Worm (Caenorhabditis elegans): ENCODE measurements around the gene sre-11.
A peak's percentile ranks its signal among the peaks of the same experiment; 100 is the strongest.

The sre-11 gene

DNA sequence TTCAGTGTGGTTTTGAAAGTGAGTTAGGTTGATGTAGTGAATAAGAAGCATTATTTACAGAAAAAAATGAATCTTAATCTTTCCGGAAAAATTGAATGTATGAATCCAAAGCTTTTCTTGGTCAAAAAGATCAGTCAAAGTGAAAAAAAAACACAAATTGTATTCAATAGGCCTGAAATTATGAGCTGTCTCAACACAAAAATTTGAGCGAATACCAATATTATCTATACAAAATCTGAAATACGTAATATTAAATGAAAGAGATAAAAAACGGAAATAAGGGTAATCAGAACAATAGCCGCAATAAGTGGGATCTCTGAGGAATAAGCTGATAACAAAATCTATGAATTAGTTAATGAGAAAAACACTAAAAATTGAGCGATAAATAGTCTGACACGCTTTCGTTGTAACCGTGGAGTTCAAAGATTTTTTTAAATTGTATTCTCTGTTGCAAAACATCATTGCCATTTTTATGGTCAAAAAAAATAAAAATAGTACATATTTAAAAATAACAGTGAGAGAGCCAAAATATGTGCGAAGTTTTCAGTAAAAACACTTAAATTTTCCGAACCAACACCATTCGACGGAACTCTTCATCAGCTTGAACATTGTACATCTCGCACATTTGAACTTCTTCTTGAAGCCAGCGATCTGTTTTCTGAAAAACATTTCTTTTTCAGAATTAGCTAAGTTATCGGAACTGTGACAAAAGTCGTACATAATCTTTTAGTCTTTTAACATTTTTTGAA lies at the start of gene sre-11:
Gene sre-11 (minus strand): TSS at position 51 of the 749 bp plus-strand sequence.
- no peak for TF ChIP-seq dao-5 (tag; optimal IDR thresholded peaks at IDR 0.05)
- TF ChIP-seq W03F9.2 (tag; optimal IDR thresholded peaks at IDR 0.05), result no peak

DNA sequence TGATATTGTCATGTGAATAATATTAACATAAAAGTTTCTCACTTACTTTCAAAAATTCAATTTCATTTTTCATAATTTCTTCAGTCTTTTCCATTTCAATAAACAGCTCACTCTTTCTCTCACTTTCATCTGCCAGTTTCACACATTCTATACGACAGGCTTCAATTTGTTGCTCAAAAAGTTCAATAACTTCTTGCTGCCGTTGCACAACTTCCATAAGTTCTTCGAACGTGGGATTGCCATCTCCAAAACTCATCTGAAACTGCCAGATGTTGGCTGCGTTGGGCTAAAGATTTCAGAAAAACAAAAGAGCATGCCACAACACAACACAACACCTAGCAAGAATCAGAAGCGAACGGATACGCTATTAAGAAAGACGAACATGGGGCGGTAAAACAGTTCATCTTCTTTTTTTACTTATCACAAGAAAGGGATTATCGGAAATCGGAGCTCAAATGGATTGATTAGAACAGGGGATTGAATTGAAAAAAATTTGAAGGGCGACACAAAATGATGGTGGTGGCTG lies 49.5 kb upstream of the sre-11 start:
- TF ChIP-seq him-1 (tag; optimal IDR thresholded peaks at IDR 0.05), result no peak
- TF ChIP-seq dao-5 (tag; optimal IDR thresholded peaks at IDR 0.05), result no peak
- TF ChIP-seq W03F9.2 (tag; optimal IDR thresholded peaks at IDR 0.05), result no peak

DNA sequence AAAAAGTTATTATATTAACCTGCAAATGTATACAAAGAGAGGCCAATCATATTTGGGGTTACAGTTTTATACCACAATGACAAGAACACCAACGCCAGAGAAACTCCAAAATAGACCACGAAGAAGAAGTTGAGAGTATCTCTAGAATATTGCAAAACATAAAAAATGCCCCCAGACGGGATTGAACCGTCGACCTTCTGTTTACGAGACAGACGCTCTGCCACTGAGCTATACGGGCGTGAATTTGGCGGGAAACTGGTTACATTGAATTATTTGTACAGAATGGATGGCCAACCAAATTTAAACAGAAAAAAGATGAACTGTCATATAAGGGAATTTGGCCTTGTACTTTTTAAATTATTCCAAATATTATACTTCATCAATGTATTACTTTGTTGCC lies 46.7 kb upstream of the sre-11 start:
- TF ChIP-seq W03F9.2 (tag; optimal IDR thresholded peaks at IDR 0.05) (no peak), dao-5 (tag; optimal IDR thresholded peaks at IDR 0.05) (no peak), him-1 (tag; optimal IDR thresholded peaks at IDR 0.05) (no peak)

DNA sequence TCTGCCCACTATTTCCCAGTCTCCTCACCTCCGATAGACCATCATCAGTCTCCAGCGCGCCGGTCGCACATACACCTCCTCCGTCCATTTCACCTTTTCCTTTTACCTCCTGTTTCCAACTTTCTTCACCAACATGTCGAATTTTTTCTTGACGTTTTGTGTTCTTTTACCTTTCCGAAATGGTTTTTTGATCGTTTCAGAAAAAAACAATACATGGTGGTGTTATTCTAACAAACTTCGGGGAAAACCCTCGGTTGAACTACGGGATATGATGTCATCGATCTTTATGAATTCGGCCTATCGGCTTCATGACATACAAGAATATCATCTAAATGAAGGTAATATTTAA lies 44.9 kb upstream of the sre-11 start, which contains the start of gene Y97E10C.1:
Gene Y97E10C.1 (plus strand): TSS at position 201 of the 349 bp plus-strand sequence.
- TF ChIP-seq W03F9.2 (tag; optimal IDR thresholded peaks at IDR 0.05) (no peak), him-1 (tag; optimal IDR thresholded peaks at IDR 0.05) (no peak), dao-5 (tag; optimal IDR thresholded peaks at IDR 0.05) (no peak)

DNA sequence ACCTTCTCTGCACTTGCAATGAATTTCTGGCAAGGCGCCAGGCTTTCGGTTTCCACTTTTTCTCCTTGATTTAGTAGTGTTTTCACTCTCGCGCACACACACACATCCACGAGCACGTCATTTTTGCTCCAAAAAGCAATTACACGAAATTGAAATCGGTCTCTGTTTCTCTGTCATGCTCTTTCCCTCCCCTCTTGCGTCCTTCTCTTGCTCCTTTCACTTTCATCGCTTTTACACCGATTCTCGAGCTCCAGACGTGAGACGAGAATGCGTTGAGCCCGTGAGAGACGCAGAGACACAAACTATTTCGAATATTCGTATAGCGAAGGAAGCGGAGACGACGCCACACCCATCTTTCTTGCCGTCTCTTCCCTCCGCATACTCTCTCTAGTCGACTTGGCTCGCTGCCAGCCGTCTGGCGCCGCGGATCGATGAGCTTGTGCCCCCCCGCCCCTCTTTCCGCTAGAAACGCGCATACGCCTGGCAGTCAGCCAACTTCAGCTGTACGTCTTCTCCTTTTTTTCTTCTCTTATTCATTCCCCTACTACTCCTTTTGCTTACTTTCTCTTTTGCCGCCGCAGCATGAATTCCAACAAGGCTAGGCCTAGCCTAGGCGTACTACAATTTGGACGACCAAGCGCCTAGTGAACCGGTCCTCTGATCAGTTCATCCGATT lies 44.4 kb upstream of the sre-11 start:
- TF ChIP-seq him-1 (tag; optimal IDR thresholded peaks at IDR 0.05) (peak; percentile 87), dao-5 (tag; optimal IDR thresholded peaks at IDR 0.05) (no peak)

DNA sequence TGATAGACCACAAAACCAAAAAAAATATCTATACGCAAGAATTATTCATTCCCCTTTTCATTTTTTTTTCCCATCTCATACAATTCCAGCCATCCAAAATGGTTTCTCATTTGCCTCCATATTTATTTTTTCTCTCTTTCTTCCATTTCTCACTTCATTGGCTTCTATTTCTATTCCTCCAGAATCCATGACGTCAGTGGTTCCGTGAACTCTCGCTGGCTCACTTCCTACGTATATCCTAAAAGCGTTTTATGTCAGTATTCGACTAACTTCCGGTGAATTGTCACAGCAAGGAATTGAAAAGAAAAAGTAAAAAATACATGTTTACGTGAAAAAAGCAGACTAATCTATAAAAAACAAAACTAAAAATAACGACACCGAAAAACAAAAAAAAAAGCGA lies 43.2 kb upstream of the sre-11 start:
- TF ChIP-seq dao-5 (tag; optimal IDR thresholded peaks at IDR 0.05), result no peak
- no peak for TF ChIP-seq W03F9.2 (tag; optimal IDR thresholded peaks at IDR 0.05)
- TF ChIP-seq him-1 (tag; optimal IDR thresholded peaks at IDR 0.05), result no peak

DNA sequence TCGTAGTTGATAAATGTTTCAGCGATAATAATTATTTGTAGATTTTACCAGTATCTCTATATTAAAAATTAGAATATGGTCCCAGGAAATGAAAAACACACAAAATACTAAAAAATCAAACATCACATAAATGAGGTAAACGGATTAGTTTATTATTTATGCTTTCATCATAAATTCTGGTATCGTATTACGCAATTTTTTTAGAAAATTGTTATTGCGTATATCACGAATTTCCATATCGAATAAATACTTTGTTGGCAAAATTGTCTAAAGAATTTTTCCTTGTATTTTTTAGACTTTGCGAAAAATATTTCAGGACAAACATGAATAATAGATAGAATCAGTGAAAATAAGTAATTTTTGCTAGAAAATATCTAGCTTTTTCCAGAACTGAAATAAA lies 42.4 kb upstream of the sre-11 start:
- TF ChIP-seq dao-5 (tag; optimal IDR thresholded peaks at IDR 0.05), result no peak
- TF ChIP-seq him-1 (tag; optimal IDR thresholded peaks at IDR 0.05), result no peak
- no peak for TF ChIP-seq W03F9.2 (tag; optimal IDR thresholded peaks at IDR 0.05)

DNA sequence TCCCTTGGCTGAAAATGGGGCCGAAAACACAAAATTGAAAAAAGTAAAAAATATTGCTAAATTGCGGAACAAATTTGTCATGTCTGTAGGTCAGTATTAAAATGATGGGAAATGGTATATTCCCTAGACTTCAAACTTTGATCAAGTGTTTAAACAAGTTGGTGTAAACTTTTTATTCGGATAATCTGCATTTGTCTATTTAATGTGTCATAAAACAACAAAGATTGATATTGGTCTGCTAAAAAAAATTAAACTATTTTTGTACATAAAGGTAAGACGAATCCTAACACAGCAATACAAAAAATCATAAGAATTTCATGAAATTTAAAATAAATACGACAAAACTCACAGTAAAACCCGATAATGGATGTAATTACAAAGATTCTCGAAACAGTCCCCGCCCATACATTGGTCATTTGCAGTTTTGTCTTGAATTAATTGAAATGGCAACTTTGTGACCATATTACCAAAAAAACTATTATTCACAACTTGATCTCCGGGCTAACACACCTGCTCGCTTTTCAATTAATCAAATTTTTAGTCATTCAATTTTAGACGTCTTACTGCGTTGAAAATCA lies 40.3 kb upstream of the sre-11 start, which contains the start of the genes ZK105.6 and ZK105.8:
Gene ZK105.6 (minus strand): TSS at position 101 of the 578 bp plus-strand sequence.
Gene ZK105.8 (plus strand): TSS at position 528 of the 578 bp plus-strand sequence.
- TF ChIP-seq dao-5 (tag; optimal IDR thresholded peaks at IDR 0.05), result no peak
- TF ChIP-seq him-1 (tag; optimal IDR thresholded peaks at IDR 0.05), result no peak
- TF ChIP-seq W03F9.2 (tag; optimal IDR thresholded peaks at IDR 0.05), result no peak

DNA sequence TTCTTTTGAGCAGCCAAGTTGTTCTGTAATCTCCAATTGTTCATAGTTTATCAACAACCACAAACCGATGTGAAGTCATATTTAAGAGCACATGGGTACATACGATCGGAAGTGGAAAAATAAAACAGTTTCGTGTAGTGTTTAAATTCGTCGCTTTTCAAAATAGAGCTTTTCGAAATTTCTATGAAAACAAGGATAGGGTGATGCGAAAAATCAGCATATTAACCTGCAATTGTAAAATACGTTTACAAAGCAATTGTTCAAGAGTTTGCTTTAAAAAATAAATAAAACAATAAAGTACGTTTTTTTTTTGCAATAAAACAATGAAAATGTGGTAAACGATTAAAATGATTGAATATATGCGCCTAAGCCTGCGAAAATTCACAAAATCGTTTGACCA lies 38.2 kb upstream of the sre-11 start, which contains the start of gene ZK105.14:
Gene ZK105.14 (minus strand): TSS at position 101 of the 400 bp plus-strand sequence.
- TF ChIP-seq W03F9.2 (tag; optimal IDR thresholded peaks at IDR 0.05), result no peak

DNA sequence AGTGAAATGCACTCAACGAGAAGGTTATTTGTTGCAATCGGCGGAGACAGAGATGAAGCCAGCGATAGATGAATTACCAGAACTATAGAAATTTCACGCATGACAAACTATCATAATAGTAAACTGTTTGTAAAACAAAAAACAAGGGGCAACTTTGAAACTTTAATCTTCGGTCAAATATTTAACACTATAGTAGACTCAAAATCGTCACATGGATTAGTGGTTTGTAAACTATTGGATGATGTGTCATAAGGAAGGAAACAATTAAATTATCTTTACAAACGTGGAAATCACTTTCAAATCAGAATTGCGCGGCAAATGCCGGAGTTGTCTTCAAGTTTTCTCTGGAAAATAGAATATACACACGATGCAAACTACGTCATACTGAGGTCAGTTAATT lies 33.9 kb upstream of the sre-11 start, which contains the start of gene ZK105.5:
Gene ZK105.5 (minus strand): TSS at position 101 of the 400 bp plus-strand sequence.
- no peak for TF ChIP-seq W03F9.2 (tag; optimal IDR thresholded peaks at IDR 0.05)
- no peak for TF ChIP-seq him-1 (tag; optimal IDR thresholded peaks at IDR 0.05)
- TF ChIP-seq dao-5 (tag; optimal IDR thresholded peaks at IDR 0.05), result no peak

DNA sequence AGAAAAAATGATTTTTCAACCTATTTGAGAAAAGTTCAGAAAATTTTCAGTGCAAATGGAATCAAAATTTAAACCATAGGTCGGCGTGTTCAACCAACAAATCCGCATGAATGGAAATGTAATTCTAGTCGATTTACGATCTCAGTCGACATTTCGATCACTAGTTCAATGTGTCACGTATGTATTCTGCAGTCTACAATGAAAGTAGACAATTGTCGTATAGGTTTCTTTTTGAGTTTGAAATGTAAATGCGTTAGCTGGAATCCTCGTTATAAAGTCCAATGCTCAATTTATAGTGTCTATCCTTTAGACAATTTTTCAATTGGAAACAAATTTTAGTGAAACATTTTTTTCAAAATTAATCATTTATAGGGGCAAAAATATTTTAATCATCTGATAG lies 32.3 kb upstream of the sre-11 start, which contains the start of gene ZK105.12:
Gene ZK105.12 (minus strand): TSS at position 101 of the 400 bp plus-strand sequence.
- TF ChIP-seq dao-5 (tag; optimal IDR thresholded peaks at IDR 0.05), result no peak
- TF ChIP-seq W03F9.2 (tag; optimal IDR thresholded peaks at IDR 0.05), result no peak
- no peak for TF ChIP-seq him-1 (tag; optimal IDR thresholded peaks at IDR 0.05)

DNA sequence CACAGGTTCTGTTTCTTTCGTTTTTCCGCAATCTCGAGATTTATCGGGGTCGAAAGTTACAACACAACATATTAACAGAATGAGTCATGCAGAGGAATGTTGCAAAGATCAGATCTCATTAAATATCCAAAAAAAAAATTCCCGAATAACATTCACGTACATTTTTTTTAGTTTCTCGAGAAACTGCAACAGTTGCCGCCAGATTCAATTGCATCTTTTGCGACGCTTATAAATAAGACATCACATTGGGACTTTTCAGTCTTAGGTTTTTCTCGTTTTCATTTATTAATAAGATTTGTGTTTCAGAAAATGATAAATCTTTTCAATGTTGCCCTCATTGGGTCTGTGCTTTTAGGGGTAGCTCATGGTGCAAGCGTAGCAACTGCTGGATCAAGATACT lies 29.9 kb upstream of the sre-11 start, which contains the start of gene ZK105.1:
Gene ZK105.1 (plus strand): TSS at position 301 of the 400 bp plus-strand sequence.
- TF ChIP-seq dao-5 (tag; optimal IDR thresholded peaks at IDR 0.05) (no peak), W03F9.2 (tag; optimal IDR thresholded peaks at IDR 0.05) (no peak), him-1 (tag; optimal IDR thresholded peaks at IDR 0.05) (no peak)

DNA sequence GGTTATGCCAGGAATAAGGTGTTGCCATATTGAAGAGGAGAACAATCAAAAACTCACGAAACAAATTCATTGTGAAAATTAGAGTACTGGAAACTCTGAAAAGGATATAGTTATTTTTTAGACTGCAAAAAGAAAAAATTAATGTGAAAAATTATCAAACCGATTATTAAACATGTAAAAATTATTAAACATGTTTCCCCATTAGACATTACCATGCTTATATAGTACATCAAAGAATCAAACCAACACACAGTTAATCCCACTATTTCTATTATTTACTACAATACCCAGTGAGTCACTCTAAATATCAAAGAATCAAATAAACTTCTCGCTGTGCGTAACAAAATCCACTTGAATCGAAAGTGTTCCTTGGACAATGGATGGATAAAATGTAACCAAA lies 29.3 kb upstream of the sre-11 start, which contains the start of gene ZK105.13:
Gene ZK105.13 (minus strand): TSS at position 101 of the 400 bp plus-strand sequence.
- TF ChIP-seq him-1 (tag; optimal IDR thresholded peaks at IDR 0.05) (no peak), dao-5 (tag; optimal IDR thresholded peaks at IDR 0.05) (no peak), W03F9.2 (tag; optimal IDR thresholded peaks at IDR 0.05) (no peak)

Measured in whole organism, L4/young adult.